Worm (Caenorhabditis elegans) whole organism, early embryonic: ENCODE results near the gene C35D10.6.
A peak's percentile ranks its signal among the peaks of the same experiment; 100 is the strongest.

Experiments
- B0310.2 ChIP-seq: sonication (generic microtip); optimal IDR thresholded peaks from 2 replicates; lab custom pipeline; 2016; ENCODE audit warnings: mild to moderate bottlenecking, missing genetic modification characterization, missing compliant biosample characterization
- F13C5.2 ChIP-seq: sonication (generic microtip); optimal IDR thresholded peaks from 2 replicates; lab custom pipeline; 2017; ENCODE audit warnings: mild to moderate bottlenecking, missing genetic modification characterization, inconsistent platforms, missing compliant biosample characterization
- aly-1 ChIP-seq: sonication (generic microtip); optimal IDR thresholded peaks from 2 replicates; lab custom pipeline; 2016; ENCODE audit warnings: missing genetic modification characterization, missing compliant biosample characterization
- ama-1 ChIP-seq: fragments of 150-350 bp; optimal IDR thresholded peaks from 2 replicates; lab custom pipeline; 2014
- ceh-13 ChIP-seq: fragments of 200-800 bp; sonication (Bioruptor generic); optimal IDR thresholded peaks from 2 replicates; lab custom pipeline; 2018; ENCODE audit warnings: mild to moderate bottlenecking, missing genetic modification characterization, missing compliant biosample characterization
- ceh-36 ChIP-seq: sonication (generic microtip); optimal IDR thresholded peaks from 2 replicates; lab custom pipeline; 2016; ENCODE audit warnings: missing genetic modification characterization, inconsistent platforms, missing compliant biosample characterization
- ets-7 ChIP-seq: sonication (generic microtip); optimal IDR thresholded peaks from 2 replicates; lab custom pipeline; 2016; ENCODE audit warnings: missing genotype, missing genetic modification characterization, missing compliant biosample characterization
- flt-1 ChIP-seq: fragments of 200-800 bp; sonication (Bioruptor generic); IDR thresholded peaks from 2 replicates; pipeline ENCODE4 v1.3.6; 2022; ENCODE audit warnings: missing genetic modification characterization, missing compliant biosample characterization
- hmbx-1 ChIP-seq: sonication (generic microtip); optimal IDR thresholded peaks from 2 replicates; lab custom pipeline; 2016; ENCODE audit warnings: mild to moderate bottlenecking, missing genetic modification characterization, missing compliant biosample characterization
- hmg-4 ChIP-seq: fragments of 200-800 bp; sonication (Bioruptor generic); optimal IDR thresholded peaks from 2 replicates; lab custom pipeline; 2018; ENCODE audit warnings: mild to moderate bottlenecking, missing genetic modification characterization, missing compliant biosample characterization
- hnd-1 ChIP-seq: sonication (generic microtip); optimal IDR thresholded peaks from 2 replicates; lab custom pipeline; 2016; ENCODE audit warnings: missing genetic modification characterization, missing compliant biosample characterization
- pes-1 ChIP-seq: fragments of 200-800 bp; sonication (Bioruptor generic); IDR thresholded peaks from 2 replicates; pipeline ENCODE4 v1.3.6; 2022; ENCODE audit warnings: missing genetic modification reagents, missing genetic modification characterization, missing compliant biosample characterization
- scrt-1 ChIP-seq: fragments of 200-800 bp; sonication (Bioruptor generic); IDR thresholded peaks from 2 replicates; pipeline ENCODE4 v1.3.6; 2022; ENCODE audit warnings: missing genetic modification characterization, missing compliant biosample characterization
- sea-1 ChIP-seq: fragments of 200-800 bp; sonication (Bioruptor generic); conservative IDR thresholded peaks from 2 replicates; pipeline ENCODE4 v1.3.6; 2022; ENCODE audit warnings: missing genetic modification characterization, missing compliant biosample characterization
- tbx-11 ChIP-seq: fragments of 200-800 bp; sonication (Bioruptor generic); IDR thresholded peaks from 2 replicates; pipeline ENCODE4 v1.3.6; 2022; ENCODE audit warnings: missing genetic modification characterization, missing compliant biosample characterization
- tbx-37 ChIP-seq: fragments of 200-800 bp; sonication (Bioruptor generic); conservative IDR thresholded peaks from 2 replicates; pipeline ENCODE4 v1.3.6; 2022; ENCODE audit warnings: missing genetic modification reagents, missing genetic modification characterization, missing compliant biosample characterization
- tra-4 ChIP-seq: sonication (generic microtip); optimal IDR thresholded peaks from 2 replicates; lab custom pipeline; 2017; ENCODE audit warnings: missing genetic modification characterization, missing compliant biosample characterization

C35D10.6 gene

DNA sequence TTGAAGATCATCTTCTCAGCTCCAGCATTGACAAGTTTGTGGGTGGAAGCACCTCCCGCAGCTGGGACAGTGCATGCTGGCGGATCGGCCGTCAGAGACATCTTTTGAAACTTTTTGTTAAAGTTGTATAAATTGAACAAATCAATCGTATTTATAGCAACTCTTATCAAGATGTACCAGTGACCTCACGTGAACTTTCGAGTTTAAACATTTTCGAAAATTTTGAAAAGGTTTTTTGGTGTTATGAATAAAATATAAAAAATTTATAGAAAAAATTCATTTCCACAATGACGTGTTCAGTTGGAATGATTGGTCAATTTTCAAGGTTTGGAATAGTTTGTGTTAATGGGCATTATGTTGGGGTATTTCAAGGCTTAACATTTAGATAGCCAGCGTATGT, 9.5 kb downstream of the C35D10.6 start, which contains the start of the genes msd-4 and C35D10.3:
Gene msd-4 (minus strand): TSS at position 101 of the 400 bp plus-strand sequence.
Gene C35D10.3 (plus strand): TSS at position 279 of the 400 bp plus-strand sequence.
- no peak for TF ChIP-seq sea-1 (GFP tag; lab: Robert Waterston, UW)
- no peak for TF ChIP-seq tbx-11
- no peak for TF ChIP-seq hmg-4 (GFP tag; lab: Kevin White, UChicago)
- TF ChIP-seq tbx-37 (GFP tag; lab: Robert Waterston, UW): no peak
- no peak for TF ChIP-seq pes-1 (GFP tag; lab: Robert Waterston, UW)
- no peak for TF ChIP-seq ama-1 (lab: Kevin White, UChicago)
- no peak for TF ChIP-seq ceh-13 (GFP tag; lab: Kevin White, UChicago)
- TF ChIP-seq scrt-1: no peak
- no peak for TF ChIP-seq hnd-1 (tag; lab: Kevin White, UChicago)
- no peak for TF ChIP-seq ceh-36 (tag; lab: Kevin White, UChicago)
- TF ChIP-seq tra-4 (tag; lab: Kevin White, UChicago): no peak
- no peak for TF ChIP-seq flt-1 (GFP tag; lab: Robert Waterston, UW)
- TF ChIP-seq aly-1 (tag; lab: Kevin White, UChicago): no peak
- TF ChIP-seq B0310.2 (tag; lab: Kevin White, UChicago): no peak
- TF ChIP-seq hmbx-1 (tag; lab: Kevin White, UChicago): no peak
- TF ChIP-seq F13C5.2 (tag; lab: Kevin White, UChicago): no peak

DNA sequence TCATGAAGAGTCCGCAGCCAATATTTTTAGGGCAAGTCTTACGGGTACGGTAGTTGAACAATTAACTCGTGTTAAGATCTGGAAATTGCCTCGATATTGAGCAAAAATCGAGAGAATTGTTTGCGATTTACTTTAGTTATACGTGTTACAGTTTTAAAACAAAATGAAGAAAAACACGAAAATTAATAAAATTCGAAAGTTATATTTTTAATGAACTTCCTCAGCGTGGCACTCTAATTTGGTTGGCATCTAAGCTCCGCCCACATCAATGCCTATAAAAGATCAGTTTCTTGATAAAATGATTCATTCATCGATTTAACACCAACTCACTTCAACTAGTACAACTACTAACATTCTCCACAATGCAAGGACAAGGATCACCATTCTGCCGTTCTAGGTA, 11.3 kb downstream of the C35D10.6 start, which contains the start of gene gipc-1:
Gene gipc-1 (plus strand): TSS at position 301 of the 400 bp plus-strand sequence.
- no peak for TF ChIP-seq tbx-37 (GFP tag; lab: Robert Waterston, UW)
- TF ChIP-seq hmbx-1 (tag; lab: Kevin White, UChicago): no peak
- TF ChIP-seq ceh-36 (tag; lab: Kevin White, UChicago): no peak
- TF ChIP-seq aly-1 (tag; lab: Kevin White, UChicago): no peak
- TF ChIP-seq ama-1 (lab: Kevin White, UChicago): no peak
- TF ChIP-seq tbx-11: no peak
- TF ChIP-seq ets-7 (tag; lab: Kevin White, UChicago): no peak
- TF ChIP-seq tra-4 (tag; lab: Kevin White, UChicago): no peak
- TF ChIP-seq B0310.2 (tag; lab: Kevin White, UChicago): no peak
- TF ChIP-seq pes-1 (GFP tag; lab: Robert Waterston, UW): no peak
- TF ChIP-seq flt-1 (GFP tag; lab: Robert Waterston, UW): no peak
- no peak for TF ChIP-seq hnd-1 (tag; lab: Kevin White, UChicago)
- no peak for TF ChIP-seq hmg-4 (GFP tag; lab: Kevin White, UChicago)

DNA sequence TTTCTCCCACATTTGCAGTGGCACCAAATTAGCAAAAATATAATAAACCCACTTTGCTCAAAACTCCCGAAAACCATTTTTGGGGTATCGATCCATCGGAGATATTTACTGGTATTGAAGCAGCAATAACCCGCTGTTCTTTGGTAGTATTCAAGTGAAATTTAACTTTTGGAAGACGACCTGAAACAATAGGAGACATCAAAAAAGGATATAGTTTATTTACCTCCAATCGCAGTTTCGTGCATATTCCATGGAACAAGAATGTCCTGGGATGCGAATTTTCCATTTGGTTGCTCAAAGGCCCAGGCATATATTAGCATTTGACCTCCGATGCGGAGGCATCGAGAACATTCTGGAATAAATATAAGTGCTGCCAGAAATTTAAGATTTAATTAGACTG, 14.3 kb downstream of the C35D10.6 start:
- no peak for TF ChIP-seq ceh-36 (tag; lab: Kevin White, UChicago)
- TF ChIP-seq ceh-13 (GFP tag; lab: Kevin White, UChicago): no peak
- no peak for TF ChIP-seq tra-4 (tag; lab: Kevin White, UChicago)

DNA sequence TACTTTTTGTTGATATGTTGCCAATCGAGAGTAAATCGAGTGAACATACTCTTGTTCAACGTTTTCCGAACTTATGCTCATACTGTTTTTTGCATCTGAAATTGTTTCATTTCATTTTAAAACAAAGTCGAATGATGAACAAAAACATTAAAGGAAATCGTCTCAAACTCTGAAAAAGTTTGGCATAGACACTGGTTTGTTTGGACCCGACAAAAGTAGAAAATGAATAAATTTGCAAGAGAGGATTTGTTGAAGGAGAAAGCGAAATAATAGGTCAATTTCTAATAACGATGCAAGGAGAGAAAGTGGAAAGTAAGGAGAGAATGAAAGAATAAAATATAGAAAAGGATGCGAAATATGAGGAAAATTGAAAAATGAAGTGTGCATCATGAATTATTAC, 15.5 kb downstream of the C35D10.6 start, which contains the start of gene C35D10.12:
Gene C35D10.12 (minus strand): TSS at position 101 of the 400 bp plus-strand sequence.
- TF ChIP-seq hmbx-1 (tag; lab: Kevin White, UChicago) (no peak), ceh-36 (tag; lab: Kevin White, UChicago) (no peak), aly-1 (tag; lab: Kevin White, UChicago) (no peak), ets-7 (tag; lab: Kevin White, UChicago) (no peak), ceh-13 (GFP tag; lab: Kevin White, UChicago) (no peak), hmg-4 (GFP tag; lab: Kevin White, UChicago) (no peak), scrt-1 (no peak), ama-1 (lab: Kevin White, UChicago) (no peak), flt-1 (GFP tag; lab: Robert Waterston, UW) (no peak), sea-1 (GFP tag; lab: Robert Waterston, UW) (no peak), tbx-37 (GFP tag; lab: Robert Waterston, UW) (no peak), F13C5.2 (tag; lab: Kevin White, UChicago) (no peak)

DNA sequence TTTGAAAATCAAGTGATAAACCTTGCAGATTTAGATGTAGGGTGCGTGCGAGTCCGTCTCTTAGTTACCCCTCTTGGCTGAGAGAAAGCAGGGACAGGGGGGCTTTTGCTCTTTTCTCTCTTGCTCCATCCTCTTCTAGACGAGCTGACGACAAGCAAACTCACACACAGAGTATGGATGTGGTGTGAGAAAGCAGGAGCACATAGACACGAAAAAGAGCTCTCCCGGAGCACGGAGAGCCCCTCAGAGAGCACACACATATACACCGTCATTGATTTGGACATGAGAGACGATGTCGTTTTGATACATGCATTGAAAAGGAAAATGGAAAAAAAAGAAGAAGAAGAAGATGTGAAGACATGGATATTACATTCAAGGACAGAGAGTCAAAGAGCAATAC, 16.5 kb downstream of the C35D10.6 start:
- TF ChIP-seq tra-4 (tag; lab: Kevin White, UChicago) (no peak), ceh-36 (tag; lab: Kevin White, UChicago) (no peak), ama-1 (lab: Kevin White, UChicago) (no peak), scrt-1 (no peak), ceh-13 (GFP tag; lab: Kevin White, UChicago) (no peak), hmbx-1 (tag; lab: Kevin White, UChicago) (no peak), B0310.2 (tag; lab: Kevin White, UChicago) (no peak), tbx-37 (GFP tag; lab: Robert Waterston, UW) (no peak), pes-1 (GFP tag; lab: Robert Waterston, UW) (no peak), flt-1 (GFP tag; lab: Robert Waterston, UW) (no peak), tbx-11 (no peak), sea-1 (GFP tag; lab: Robert Waterston, UW) (no peak), aly-1 (tag; lab: Kevin White, UChicago) (no peak), hmg-4 (GFP tag; lab: Kevin White, UChicago) (no peak), ets-7 (tag; lab: Kevin White, UChicago) (no peak), F13C5.2 (tag; lab: Kevin White, UChicago) (no peak), hnd-1 (tag; lab: Kevin White, UChicago) (no peak)

DNA sequence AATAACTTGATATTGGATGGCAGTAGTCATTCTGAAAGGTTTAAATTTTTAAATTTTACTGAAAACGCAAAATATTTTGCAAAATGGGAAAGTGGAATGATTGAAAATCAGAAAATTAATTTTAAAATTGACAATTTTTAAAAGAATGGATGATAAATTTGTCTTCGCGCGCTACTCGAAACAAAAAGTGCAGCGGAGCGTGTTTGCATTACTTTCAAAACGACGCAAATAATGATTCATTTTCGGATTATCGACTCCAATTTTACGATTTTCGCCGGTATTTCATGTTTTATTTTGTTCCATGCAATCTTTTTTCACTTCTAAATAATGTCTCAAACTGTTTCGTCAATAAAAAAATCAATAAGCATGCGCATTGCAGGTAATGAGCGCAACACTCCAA, 19.1 kb downstream of the C35D10.6 start, which contains the start of the genes tost-1 and arx-6:
Gene tost-1 (minus strand): TSS at position 31 of the 400 bp plus-strand sequence.
Gene arx-6 (plus strand): TSS at position 378 of the 400 bp plus-strand sequence.
- TF ChIP-seq ets-7 (tag; lab: Kevin White, UChicago) (no peak), hmg-4 (GFP tag; lab: Kevin White, UChicago) (peak; percentile 35)

DNA sequence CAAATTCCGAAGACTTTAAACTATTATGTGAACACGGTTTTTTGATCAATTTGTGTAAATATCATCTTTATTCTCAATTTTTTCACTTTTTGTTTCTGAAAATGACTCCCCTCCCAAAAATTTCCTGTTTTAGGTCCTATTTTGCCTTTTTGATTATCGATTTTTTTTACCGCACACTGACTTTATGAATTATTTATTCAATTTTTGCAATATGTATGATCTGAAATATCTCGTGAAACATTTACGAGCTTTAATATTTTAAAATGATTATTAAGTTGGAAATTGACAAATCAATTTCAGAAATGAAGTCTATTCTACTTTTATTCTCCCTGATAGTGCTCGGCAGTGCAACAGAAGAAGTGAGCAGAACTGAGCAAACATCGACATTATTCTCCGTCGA, 20.3 kb downstream of the C35D10.6 start, which contains the start of gene C35D10.1:
Gene C35D10.1 (plus strand): TSS at position 301 of the 400 bp plus-strand sequence.
- TF ChIP-seq ceh-36 (tag; lab: Kevin White, UChicago) (no peak), scrt-1 (no peak), ceh-13 (GFP tag; lab: Kevin White, UChicago) (no peak), ets-7 (tag; lab: Kevin White, UChicago) (no peak), aly-1 (tag; lab: Kevin White, UChicago) (no peak), pes-1 (GFP tag; lab: Robert Waterston, UW) (no peak), tbx-37 (GFP tag; lab: Robert Waterston, UW) (no peak), flt-1 (GFP tag; lab: Robert Waterston, UW) (no peak), F13C5.2 (tag; lab: Kevin White, UChicago) (no peak), sea-1 (GFP tag; lab: Robert Waterston, UW) (no peak), tbx-11 (no peak), hmbx-1 (tag; lab: Kevin White, UChicago) (no peak), B0310.2 (tag; lab: Kevin White, UChicago) (no peak)
